Worm (Caenorhabditis elegans) whole organism, L1 larva: ENCODE data around the gene unc-105.
A peak's percentile ranks its signal among the peaks of the same experiment; 100 is the strongest.

ENCODE experiments used
- dpl-1 ChIP-seq, 3 experiments: fragments of 150-350 bp in 2 of 3; sonication (generic microtip) in 1 of 3; optimal IDR thresholded peaks; 2 replicates each; lab custom pipeline; 2014 to 2017; ENCODE audit warnings: missing biosample characterization in 3 of 3, missing genetic modification characterization in 3 of 3, missing genetic modification reagents in 3 of 3
- mdl-1 ChIP-seq, 2 experiments: fragments of 150-350 bp; optimal IDR thresholded peaks; 2 replicates each; lab custom pipeline; 2014 to 2017; ENCODE audit warnings: missing biosample characterization in 2 of 2, missing genetic modification characterization in 2 of 2, inconsistent platforms in 1 of 2
- nhr-28 ChIP-seq: fragments of 150-350 bp; optimal IDR thresholded peaks from 2 replicates; lab custom pipeline; 2014; ENCODE audit warnings: missing biosample characterization, missing genetic modification characterization
- nhr-71 ChIP-seq: sonication (generic microtip); optimal IDR thresholded peaks from 2 replicates; lab custom pipeline; 2016; ENCODE audit warnings: mild to moderate bottlenecking, missing genetic modification characterization, moderate library complexity, missing compliant biosample characterization
- nhr-90 ChIP-seq: sonication (generic microtip); optimal IDR thresholded peaks from 2 replicates; lab custom pipeline; 2016; ENCODE audit warnings: mild to moderate bottlenecking, missing genetic modification characterization, missing compliant biosample characterization; ENCODE audit not compliant: poor library complexity
- pag-3 ChIP-seq: sonication (generic microtip); optimal IDR thresholded peaks from 2 replicates; lab custom pipeline; 2017; ENCODE audit warnings: missing genetic modification characterization, mild to moderate bottlenecking, missing compliant biosample characterization, antibody characterized with exemption, borderline replicate concordance; ENCODE audit not compliant: insufficient read depth
- sptf-1 ChIP-seq: fragments of 150-350 bp; optimal IDR thresholded peaks from 2 replicates; lab custom pipeline; 2014; ENCODE audit warnings: missing biosample characterization, missing genetic modification characterization
- zag-1 ChIP-seq: fragments of 150-350 bp; optimal IDR thresholded peaks from 2 replicates; lab custom pipeline; 2014; ENCODE audit warnings: missing biosample characterization, missing genetic modification characterization
- ztf-11 ChIP-seq, 2 experiments: sonication (generic microtip); optimal IDR thresholded peaks; 2 replicates each; lab custom pipeline; 2016 to 2017; ENCODE audit warnings: missing genetic modification characterization in 2 of 2, missing biosample characterization in 1 of 2, missing compliant biosample characterization in 1 of 2

- TF ChIP-seq pag-3 (tag; lab: Kevin White, UChicago), result no peak
- peak; percentile 87 for TF ChIP-seq nhr-71 (tag; lab: Kevin White, UChicago)
- no peak for TF ChIP-seq sptf-1 (tag; lab: Kevin White, UChicago)
- TF ChIP-seq mdl-1 (tag; optimal IDR thresholded peaks at IDR 0.05; lab: Kevin White, UChicago), result no peak
- TF ChIP-seq dpl-1 (GFP tag; optimal IDR thresholded peaks at IDR 0.05; lab: Kevin White, UChicago), result peak; percentile 46 to 57 (median 57)
- TF ChIP-seq nhr-90 (tag; lab: Kevin White, UChicago), result peak; percentile 85
- TF ChIP-seq ztf-11 (tag; optimal IDR thresholded peaks at IDR 0.05; lab: Kevin White, UChicago), result no peak
- TF ChIP-seq nhr-28, result no peak
- TF ChIP-seq zag-1, result no peak
Observed at ce11 chrII:8091528-8091927, 24.7 kb upstream of the unc-105 start.
